Worm (Caenorhabditis elegans) whole organism, L3 larva: ENCODE data around the gene T19D2.13.

Experiments
- ceh-82 ChIP-seq: fragments of 150-350 bp; optimal IDR thresholded peaks from 2 replicates; lab custom pipeline; 2014; ENCODE audit warnings: missing biosample characterization, missing genetic modification characterization
- ceh-9 ChIP-seq: sonication (generic microtip); optimal IDR thresholded peaks from 2 replicates; lab custom pipeline; 2018; ENCODE audit warnings: missing biosample characterization, missing genetic modification characterization
- daf-12 ChIP-seq: fragments of 150-350 bp; optimal IDR thresholded peaks from 2 replicates; lab custom pipeline; 2014; ENCODE audit warnings: missing biosample characterization, missing genetic modification reagents, missing genetic modification characterization
- fkh-10 ChIP-seq: sonication (generic microtip); optimal IDR thresholded peaks from 2 replicates; lab custom pipeline; 2017; ENCODE audit warnings: missing biosample characterization, missing genetic modification reagents, missing genetic modification characterization
- nfya-1 ChIP-seq: sonication (generic microtip); optimal IDR thresholded peaks from 2 replicates; lab custom pipeline; 2017; ENCODE audit warnings: missing genetic modification characterization, mild to moderate bottlenecking, missing compliant biosample characterization, antibody characterized with exemption, moderate library complexity; ENCODE audit not compliant: insufficient read depth
- nhr-11 ChIP-seq: fragments of 150-350 bp; optimal IDR thresholded peaks from 2 replicates; lab custom pipeline; 2014; ENCODE audit warnings: missing biosample characterization, missing genetic modification characterization
- nhr-23 ChIP-seq: fragments of 150-350 bp; optimal IDR thresholded peaks from 2 replicates; lab custom pipeline; 2014; ENCODE audit warnings: missing biosample characterization, missing genetic modification reagents, missing genetic modification characterization
- nhr-237 ChIP-seq: fragments of 150-350 bp; optimal IDR thresholded peaks from 2 replicates; lab custom pipeline; 2014; ENCODE audit warnings: missing biosample characterization, missing genetic modification characterization
- nhr-77 ChIP-seq: fragments of 150-350 bp; optimal IDR thresholded peaks from 2 replicates; lab custom pipeline; 2014; ENCODE audit warnings: missing biosample characterization, missing genetic modification characterization
- pha-4 ChIP-seq: fragments of 150-350 bp; optimal IDR thresholded peaks from 2 replicates; lab custom pipeline; 2014; ENCODE audit warnings: missing biosample characterization, missing genetic modification reagents, missing genetic modification characterization
- pqm-1 ChIP-seq: fragments of 150-350 bp; optimal IDR thresholded peaks from 2 replicates; lab custom pipeline; 2017; ENCODE audit warnings: missing biosample characterization, missing genetic modification characterization, inconsistent platforms
- skn-1 ChIP-seq: fragments of 150-350 bp; optimal IDR thresholded peaks from 2 replicates; lab custom pipeline; 2014; ENCODE audit warnings: missing biosample characterization, missing genetic modification characterization
- snpc-4 ChIP-seq: fragments of 150-350 bp; optimal IDR thresholded peaks from 2 replicates; lab custom pipeline; 2014; ENCODE audit warnings: missing biosample characterization, missing genetic modification characterization
- unc-62 ChIP-seq: fragments of 150-350 bp; sonication (generic microtip); optimal IDR thresholded peaks from 4 replicates; lab custom pipeline; 2014; ENCODE audit warnings: missing biosample characterization, missing genetic modification reagents, missing genetic modification characterization

DNA sequence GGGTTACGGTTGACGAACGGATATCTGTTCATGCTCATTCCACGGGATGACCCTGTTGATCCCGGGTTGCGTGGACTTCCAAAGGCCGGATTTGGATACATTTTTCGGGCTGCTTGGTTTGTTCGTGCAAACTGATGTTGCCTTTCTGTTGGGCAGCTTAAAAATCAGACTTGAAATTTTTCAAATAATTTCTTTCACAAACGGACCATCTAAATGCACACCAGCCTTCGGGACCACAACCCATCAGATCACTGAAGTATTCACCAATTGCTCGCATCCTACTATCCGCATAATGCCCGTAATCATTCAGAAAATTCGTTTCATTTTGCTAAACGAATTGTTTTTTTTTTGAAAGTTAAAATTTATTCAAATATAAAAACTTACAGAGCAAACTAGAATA, 46.6 kb downstream of the T19D2.13 start, which contains the start of gene F47F2.3:
- no peak for TF ChIP-seq nhr-11 (tag; lab: Kevin White, UChicago)
- TF ChIP-seq daf-12 (tag; lab: Kevin White, UChicago): no peak
- no peak for TF ChIP-seq snpc-4
- no peak for TF ChIP-seq pqm-1
- no peak for TF ChIP-seq fkh-10 (GFP tag; lab: Kevin White, UChicago)
- no peak for TF ChIP-seq nfya-1 (tag; lab: Kevin White, UChicago)
- no peak for TF ChIP-seq ceh-82 (tag; lab: Kevin White, UChicago)
- no peak for TF ChIP-seq pha-4
- no peak for TF ChIP-seq nhr-77
- TF ChIP-seq nhr-23 (tag; lab: Kevin White, UChicago): no peak
- TF ChIP-seq skn-1: no peak
- no peak for TF ChIP-seq unc-62 (GFP tag; lab: Kevin White, UChicago)
- no peak for TF ChIP-seq ceh-9
- TF ChIP-seq nhr-237: no peak
